Worm (Caenorhabditis elegans): ENCODE data around the gene vit-4.

The vit-4 gene

ce11 chrX:3534218-3534617 is 29.5 kb downstream of the vit-4 start:
- TF ChIP-seq unc-62 (GFP tag; optimal IDR thresholded peaks at IDR 0.05) = no peak

ce11 chrX:3532919-3533318 is 30.8 kb downstream of the vit-4 start, which contains the start of gene F56B6.6:
Gene F56B6.6, minus strand, starts transcription at chrX:3533019.
- TF ChIP-seq unc-62 (GFP tag; optimal IDR thresholded peaks at IDR 0.05) = no peak

ce11 chrX:3526712-3527111 is 37.1 kb downstream of the vit-4 start:
- TF ChIP-seq unc-62 (GFP tag; optimal IDR thresholded peaks at IDR 0.05) = no peak

- TF ChIP-seq unc-62 (GFP tag; optimal IDR thresholded peaks at IDR 0.05) = no peak
Observed at ce11 chrX:3518494-3518893, 45.3 kb downstream of the vit-4 start, which contains the start of gene npr-16. Gene npr-16, plus strand, starts transcription at chrX:3518794.

ce11 chrX:3517141-3517540 is 46.6 kb downstream of the vit-4 start:
- TF ChIP-seq unc-62 (GFP tag; optimal IDR thresholded peaks at IDR 0.05) = no peak

ce11 chrX:3513715-3514114 is 50.0 kb downstream of the vit-4 start:
- no peak for TF ChIP-seq unc-62 (GFP tag; optimal IDR thresholded peaks at IDR 0.05)

- no peak for TF ChIP-seq unc-62 (GFP tag; optimal IDR thresholded peaks at IDR 0.05)
Observed at ce11 chrX:3508906-3509305, 54.9 kb downstream of the vit-4 start, which contains the start of gene sox-4. Gene sox-4, minus strand, starts transcription at chrX:3509006.
